Worm (Caenorhabditis elegans) whole organism, late embryonic: ENCODE measurements around the gene ccz-1.

Experiments used
- C08G9.2 ChIP-seq: sonication (generic microtip); optimal IDR thresholded peaks from 2 replicates; lab custom pipeline; 2016; ENCODE audit warnings: mild to moderate bottlenecking, missing genetic modification characterization, moderate library complexity, missing compliant biosample characterization
- C38D4.7 ChIP-seq: fragments of 200-800 bp; sonication (Bioruptor generic); optimal IDR thresholded peaks from 2 replicates; lab custom pipeline; 2018; ENCODE audit warnings: mild to moderate bottlenecking, missing genetic modification characterization, moderate library complexity, missing compliant biosample characterization
- K02D7.2 ChIP-seq: sonication (generic microtip); optimal IDR thresholded peaks from 2 replicates; lab custom pipeline; 2017; ENCODE audit warnings: mild to moderate bottlenecking, missing genetic modification characterization, missing compliant biosample characterization
- K09A11.1 ChIP-seq: sonication (generic microtip); optimal IDR thresholded peaks from 2 replicates; lab custom pipeline; 2017; ENCODE audit warnings: antibody characterized with exemption, mild to moderate bottlenecking, missing genetic modification characterization, missing compliant biosample characterization; ENCODE audit not compliant: insufficient read depth
- T23F11.4 ChIP-seq: fragments of 200-800 bp; sonication (Bioruptor generic); optimal IDR thresholded peaks from 2 replicates; lab custom pipeline; 2018; ENCODE audit warnings: mild to moderate bottlenecking, missing genetic modification characterization, missing compliant biosample characterization
- ceh-18 ChIP-seq: sonication (generic microtip); optimal IDR thresholded peaks from 2 replicates; lab custom pipeline; 2016; ENCODE audit warnings: missing genetic modification characterization, missing compliant biosample characterization
- ceh-24 ChIP-seq: sonication (generic microtip); optimal IDR thresholded peaks from 2 replicates; lab custom pipeline; 2016; ENCODE audit warnings: mild to moderate bottlenecking, missing genetic modification characterization, missing compliant biosample characterization
- ceh-31 ChIP-seq: sonication (generic microtip); optimal IDR thresholded peaks from 2 replicates; lab custom pipeline; 2016; ENCODE audit warnings: missing genetic modification characterization, missing compliant biosample characterization
- ceh-45 ChIP-seq: fragments of 200-800 bp; sonication (Bioruptor generic); IDR thresholded peaks from 2 replicates; pipeline ENCODE4 v1.3.6; 2022; ENCODE audit warnings: missing genetic modification reagents, missing genetic modification characterization, missing compliant biosample characterization
- ceh-48 ChIP-seq: sonication (generic microtip); optimal IDR thresholded peaks from 2 replicates; lab custom pipeline; 2016; ENCODE audit warnings: missing genetic modification characterization, inconsistent platforms, missing compliant biosample characterization
- ceh-6 ChIP-seq: fragments of 200-800 bp; sonication (Bioruptor generic); optimal IDR thresholded peaks from 2 replicates; lab custom pipeline; 2018; ENCODE audit warnings: mild to moderate bottlenecking, missing genetic modification characterization, missing compliant biosample characterization
- dmd-4 ChIP-seq: sonication (generic microtip); optimal IDR thresholded peaks from 2 replicates; lab custom pipeline; 2016; ENCODE audit warnings: borderline replicate concordance, missing genetic modification characterization, missing compliant biosample characterization
- eyg-1 ChIP-seq: sonication (generic microtip); optimal IDR thresholded peaks from 2 replicates; lab custom pipeline; 2016; ENCODE audit warnings: missing genotype, missing genetic modification characterization, missing compliant biosample characterization
- gmeb-2 ChIP-seq: sonication (generic microtip); optimal IDR thresholded peaks from 2 replicates; lab custom pipeline; 2016; ENCODE audit warnings: missing genetic modification characterization, inconsistent platforms, missing compliant biosample characterization
- lim-6 ChIP-seq: sonication (generic microtip); optimal IDR thresholded peaks from 2 replicates; lab custom pipeline; 2016; ENCODE audit warnings: missing genetic modification characterization, missing compliant biosample characterization
- madf-2 ChIP-seq: sonication (generic microtip); optimal IDR thresholded peaks from 2 replicates; lab custom pipeline; 2017; ENCODE audit warnings: missing genetic modification characterization, missing compliant biosample characterization
- nfya-1 ChIP-seq: sonication (generic microtip); optimal IDR thresholded peaks from 2 replicates; lab custom pipeline; 2017; ENCODE audit warnings: missing genetic modification characterization, mild to moderate bottlenecking, missing compliant biosample characterization, antibody characterized with exemption, moderate library complexity
- nhr-11 ChIP-seq: fragments of 150-350 bp; optimal IDR thresholded peaks from 2 replicates; lab custom pipeline; 2014; ENCODE audit warnings: missing biosample characterization, missing genetic modification characterization
- npax-4 ChIP-seq: sonication (generic microtip); optimal IDR thresholded peaks from 2 replicates; lab custom pipeline; 2016; ENCODE audit warnings: missing genetic modification characterization, missing compliant biosample characterization
- odd-2 ChIP-seq: sonication (generic microtip); optimal IDR thresholded peaks from 2 replicates; lab custom pipeline; 2017; ENCODE audit warnings: antibody characterized with exemption, mild to moderate bottlenecking, missing genetic modification characterization, missing compliant biosample characterization
- pat-9 ChIP-seq: fragments of 200-800 bp; sonication (Bioruptor generic); optimal IDR thresholded peaks from 2 replicates; lab custom pipeline; 2018; ENCODE audit warnings: mild to moderate bottlenecking, missing genetic modification characterization, moderate library complexity, missing compliant biosample characterization
- pax-1 ChIP-seq: fragments of 150-350 bp; optimal IDR thresholded peaks from 2 replicates; lab custom pipeline; 2014; ENCODE audit warnings: missing biosample characterization, missing genetic modification characterization
- pha-2 ChIP-seq: sonication (generic microtip); optimal IDR thresholded peaks from 2 replicates; lab custom pipeline; 2017; ENCODE audit warnings: mild to moderate bottlenecking, missing genetic modification characterization, missing compliant biosample characterization
- pqm-1 ChIP-seq: sonication (generic microtip); optimal IDR thresholded peaks from 2 replicates; lab custom pipeline; 2016; ENCODE audit warnings: missing genetic modification characterization, missing compliant biosample characterization
- pros-1 ChIP-seq: fragments of 150-350 bp; optimal IDR thresholded peaks from 2 replicates; lab custom pipeline; 2014; ENCODE audit warnings: missing biosample characterization, missing genetic modification reagents, missing genetic modification characterization
- rnt-1 ChIP-seq: sonication (generic microtip); optimal IDR thresholded peaks from 2 replicates; lab custom pipeline; 2016; ENCODE audit warnings: missing genetic modification characterization, missing compliant biosample characterization
- sdc-2 ChIP-seq: sonication (generic microtip); optimal IDR thresholded peaks from 2 replicates; lab custom pipeline; 2016; ENCODE audit warnings: missing genotype, missing genetic modification characterization, missing compliant biosample characterization
- sox-2 ChIP-seq: fragments of 200-800 bp; sonication (Bioruptor generic); IDR thresholded peaks from 2 replicates; pipeline ENCODE4 v1.3.6; 2022; ENCODE audit warnings: missing genetic modification reagents, missing genetic modification characterization, missing compliant biosample characterization
- syd-9 ChIP-seq: sonication (generic microtip); optimal IDR thresholded peaks from 2 replicates; lab custom pipeline; 2016; ENCODE audit warnings: mild to moderate bottlenecking, missing genetic modification characterization, moderate library complexity, missing compliant biosample characterization
- tbx-2 ChIP-seq: sonication (generic microtip); optimal IDR thresholded peaks from 2 replicates; lab custom pipeline; 2016; ENCODE audit warnings: missing genetic modification characterization, missing compliant biosample characterization
- ttx-3 ChIP-seq: sonication (generic microtip); optimal IDR thresholded peaks from 2 replicates; lab custom pipeline; 2016; ENCODE audit warnings: missing genetic modification reagents, missing genetic modification characterization, missing compliant biosample characterization
- unc-42 ChIP-seq: sonication (generic microtip); optimal IDR thresholded peaks from 2 replicates; lab custom pipeline; 2016; ENCODE audit warnings: missing genotype, missing genetic modification characterization, missing compliant biosample characterization
- zip-5 ChIP-seq: sonication (generic microtip); optimal IDR thresholded peaks from 2 replicates; lab custom pipeline; 2016; ENCODE audit warnings: missing genetic modification characterization, missing compliant biosample characterization

ccz-1 gene

DNA sequence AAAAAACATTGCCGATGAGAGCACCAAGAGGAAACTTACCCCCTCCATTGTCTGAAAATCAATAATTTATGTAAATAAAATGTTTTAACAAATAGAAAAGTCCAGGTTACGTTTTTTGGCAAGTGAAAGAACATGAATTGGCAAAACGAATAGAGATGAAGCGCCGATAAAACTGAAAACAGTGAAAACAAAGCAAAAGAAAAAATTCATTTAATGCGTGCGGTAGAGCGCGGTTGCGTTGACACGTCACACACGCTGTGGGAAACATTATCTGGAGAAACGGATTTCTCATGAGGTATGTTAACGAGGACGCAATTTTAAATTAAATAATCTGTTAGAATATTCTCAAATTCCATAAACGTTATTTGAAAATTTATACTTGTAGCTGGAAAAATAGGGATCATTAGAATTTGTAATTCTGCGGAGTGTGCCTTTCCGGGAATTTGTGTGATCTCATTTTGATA is 36.6 kb downstream of the ccz-1 start, which contains the start of gene zipt-9 (continued):
- TF ChIP-seq eyg-1 (tag; lab: Kevin White, UChicago) (no peak), ceh-6 (GFP tag; lab: Kevin White, UChicago) (peak; percentile 24), madf-2 (tag; lab: Kevin White, UChicago) (peak; percentile 22), pqm-1 (tag; lab: Kevin White, UChicago) (peak; percentile 89)

DNA sequence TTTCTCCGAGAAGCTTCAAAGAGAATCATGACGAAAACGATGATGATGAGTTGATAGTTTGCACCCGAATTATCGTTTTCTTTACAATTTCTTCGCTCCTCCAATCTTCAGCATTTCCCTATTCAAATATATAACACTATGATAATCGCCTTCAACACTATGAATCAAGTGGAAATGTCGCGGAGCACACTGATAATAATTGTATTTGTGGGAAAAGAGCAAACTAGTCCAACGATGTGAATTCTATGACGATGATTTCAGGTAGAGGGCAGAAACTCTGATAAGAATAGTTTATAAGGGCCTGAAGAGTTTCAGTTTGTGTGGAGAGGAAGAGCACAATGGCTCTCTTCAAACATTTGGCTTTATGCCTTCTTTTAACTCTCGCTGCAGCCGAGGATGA is 37.9 kb downstream of the ccz-1 start, which contains the start of gene T01D3.6:
T01D3.6 (plus strand) TSS at position 294 of the 400 bp plus-strand sequence.
- TF ChIP-seq ceh-31 (tag; lab: Kevin White, UChicago), result no peak
- TF ChIP-seq zip-5, result no peak
- no peak for TF ChIP-seq ceh-48 (tag; lab: Kevin White, UChicago)
- TF ChIP-seq eyg-1 (tag; lab: Kevin White, UChicago), result no peak
- no peak for TF ChIP-seq ceh-18 (tag; lab: Kevin White, UChicago)
- no peak for TF ChIP-seq nfya-1 (tag; lab: Kevin White, UChicago)
- TF ChIP-seq tbx-2 (tag; lab: Kevin White, UChicago), result no peak
- TF ChIP-seq, all 69 proteins: peak for 0

DNA sequence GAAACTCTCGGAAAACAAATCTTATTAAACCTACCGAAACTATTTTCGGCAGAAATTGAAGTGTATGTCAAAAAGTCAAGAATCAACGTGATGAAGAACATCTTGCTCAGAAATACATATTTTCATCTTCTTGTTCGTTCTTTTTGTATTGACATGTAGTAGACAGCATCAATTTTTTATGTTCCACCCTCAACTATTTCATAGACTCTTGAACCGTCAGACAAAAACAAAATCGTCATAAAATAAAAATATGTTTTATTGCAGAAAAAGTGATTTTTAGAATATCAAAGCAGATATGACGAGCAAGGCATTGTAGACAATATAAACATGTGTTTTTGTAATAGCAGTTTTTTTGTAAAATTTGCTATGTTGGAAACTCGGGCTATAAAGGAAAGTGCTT is 46.1 kb downstream of the ccz-1 start, which contains the start of gene F35E12.2:
F35E12.2 (minus strand) TSS at position 101 of the 400 bp plus-strand sequence.
- TF ChIP-seq nhr-11 (tag; lab: Kevin White, UChicago) (no peak), ttx-3 (no peak), sdc-2 (tag; lab: Kevin White, UChicago) (no peak), sox-2 (GFP tag; lab: Robert Waterston, UW) (no peak), zip-5 (no peak), K02D7.2 (tag; lab: Kevin White, UChicago) (no peak), pros-1 (tag; lab: Kevin White, UChicago) (no peak)
- TF ChIP-seq, all 69 proteins: peak for 0

DNA sequence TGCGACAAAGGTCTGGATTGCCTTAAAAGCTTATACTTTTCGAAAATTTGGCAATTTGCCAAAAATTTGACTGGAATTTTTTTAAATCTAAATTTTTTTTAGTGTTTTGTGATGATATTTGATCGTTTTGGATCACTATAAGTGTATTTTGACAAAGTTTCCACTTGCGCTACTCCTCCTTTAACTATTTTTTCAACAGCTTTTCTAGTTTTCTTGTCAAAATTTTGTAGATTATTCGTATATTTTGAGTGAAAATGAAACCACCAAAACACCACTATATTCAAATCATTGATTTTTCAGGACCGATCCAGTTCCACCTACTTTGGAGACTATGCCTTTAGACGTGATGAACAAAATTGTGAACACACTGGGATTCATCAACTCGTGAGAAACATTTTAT is 46.9 kb downstream of the ccz-1 start, which contains the start of gene fbxa-181:
fbxa-181 (plus strand) TSS at position 301 of the 400 bp plus-strand sequence.
- TF ChIP-seq pax-1 (tag; lab: Kevin White, UChicago) (no peak), syd-9 (no peak), dmd-4 (tag; lab: Kevin White, UChicago) (no peak), ceh-24 (tag; lab: Kevin White, UChicago) (no peak), lim-6 (no peak), K09A11.1 (tag; lab: Kevin White, UChicago) (no peak), C08G9.2 (tag; lab: Kevin White, UChicago) (no peak), ceh-48 (tag; lab: Kevin White, UChicago) (no peak), eyg-1 (tag; lab: Kevin White, UChicago) (no peak)

DNA sequence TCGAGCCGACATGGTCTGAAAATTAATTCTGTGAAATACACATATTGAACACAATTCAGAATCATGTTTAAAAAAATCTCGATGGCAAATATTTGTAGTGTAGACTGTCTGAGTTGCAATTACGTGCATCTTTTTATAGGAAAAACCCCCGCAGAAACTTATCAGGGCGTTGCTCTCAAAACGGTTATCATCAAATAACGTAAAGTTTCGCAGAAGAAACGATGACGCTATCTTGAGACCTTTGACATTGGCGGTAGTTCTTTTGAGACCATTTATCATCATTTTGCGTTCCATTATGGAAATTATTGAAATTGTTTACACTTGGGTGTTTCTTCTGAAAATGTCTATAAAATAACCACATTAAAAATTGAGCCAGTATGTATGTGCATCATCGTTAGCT is 52.1 kb downstream of the ccz-1 start, which contains the start of gene dct-17:
dct-17 (minus strand) TSS at position 23 of the 400 bp plus-strand sequence.
- TF ChIP-seq lim-6 (no peak), rnt-1 (no peak), ceh-45 (no peak), C38D4.7 (GFP tag; lab: Kevin White, UChicago) (no peak), gmeb-2 (tag; lab: Kevin White, UChicago) (no peak), T23F11.4 (GFP tag; lab: Kevin White, UChicago) (no peak), unc-42 (tag; lab: Kevin White, UChicago) (no peak), pat-9 (tag; lab: Kevin White, UChicago) (no peak), pha-2 (tag; lab: Kevin White, UChicago) (no peak), odd-2 (tag; lab: Kevin White, UChicago) (no peak), sox-2 (GFP tag; lab: Robert Waterston, UW) (no peak), npax-4 (tag; lab: Kevin White, UChicago) (no peak), K02D7.2 (tag; lab: Kevin White, UChicago) (no peak), nhr-11 (tag; lab: Kevin White, UChicago) (no peak)
